Fruit fly (Drosophila melanogaster) whole organism: ENCODE data around the gene CG11436.

Experiments
- CG8478 ChIP-seq: fragments of >200 bp; optimal IDR thresholded peaks from 2 replicates; lab custom pipeline; 2018; ENCODE audit warnings: inconsistent platforms
- EcR ChIP-seq, 2 experiments: fragments of >200 bp; optimal IDR thresholded peaks; 2 replicates each; lab custom pipeline; 2017; ENCODE audit warnings: missing biosample characterization in 2 of 2, missing genetic modification characterization in 2 of 2, missing genetic modification reagents in 2 of 2
- usp ChIP-seq: fragments of >200 bp; optimal IDR thresholded peaks from 2 replicates; lab custom pipeline; 2017; ENCODE audit warnings: missing biosample characterization, missing genetic modification characterization, mixed read lengths

DNA sequence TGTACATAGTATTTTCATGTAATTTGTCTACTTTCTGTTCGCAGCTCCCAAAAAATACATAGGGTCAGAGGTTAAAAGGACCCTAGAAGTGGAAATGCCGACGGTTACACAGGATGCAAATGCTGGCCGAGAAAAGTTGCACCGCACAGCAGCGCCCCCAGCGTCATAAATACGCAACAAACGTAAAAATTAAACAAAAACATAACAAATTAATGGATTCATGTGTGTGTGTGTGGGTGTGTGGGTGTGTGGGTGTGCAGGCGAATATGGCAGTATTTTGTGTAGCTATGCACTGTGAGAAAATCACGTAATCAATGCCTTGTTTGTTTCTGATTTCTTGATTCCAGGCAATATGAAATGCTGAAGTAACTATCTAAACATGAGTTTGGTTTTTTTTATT is 40.1 kb downstream of the CG11436 start:
- TF ChIP-seq EcR (GFP tag; optimal IDR thresholded peaks at IDR 0.05; lab: Kevin White, UChicago), result no peak
- no peak for TF ChIP-seq CG8478 (lab: Kevin White, UChicago)
- TF ChIP-seq usp (GFP tag; lab: Kevin White, UChicago), result no peak
